Worm (Caenorhabditis elegans): ENCODE data around the gene ZK813.2.

ZK813.2 gene

ce11 chrX:3488074-3488688 is 44.6 kb downstream of the ZK813.2 start:
- TF ChIP-seq unc-55 (GFP tag; optimal IDR thresholded peaks at IDR 0.05) (peak; percentile 75), ceh-48 (tag; optimal IDR thresholded peaks at IDR 0.05) (no peak), rnt-1 (tag; optimal IDR thresholded peaks at IDR 0.05) (peak; percentile 53), K09A11.1 (tag; optimal IDR thresholded peaks at IDR 0.05; ENCODE audit: insufficient read depth) (no peak), ceh-34 (tag; optimal IDR thresholded peaks at IDR 0.05) (no peak), ceh-30 (tag; optimal IDR thresholded peaks at IDR 0.05) (no peak)

ce11 chrX:3488993-3489392 is 45.4 kb downstream of the ZK813.2 start, which contains the start of gene C12D12.3:
Gene C12D12.3 (plus strand): TSS chrX:3489293.
- no peak for TF ChIP-seq mec-3 (tag; optimal IDR thresholded peaks at IDR 0.05; ENCODE audit: borderline replicate concordance)
- no peak for TF ChIP-seq ztf-16 (tag; optimal IDR thresholded peaks at IDR 0.05)
- TF ChIP-seq ceh-34 (tag; optimal IDR thresholded peaks at IDR 0.05): no peak
- no peak for TF ChIP-seq F13H6.1 (tag; optimal IDR thresholded peaks at IDR 0.05)
- no peak for TF ChIP-seq syd-9 (tag; optimal IDR thresholded peaks at IDR 0.05)
- TF ChIP-seq pax-1 (tag; optimal IDR thresholded peaks at IDR 0.05): no peak
- no peak for TF ChIP-seq zip-5 (tag; optimal IDR thresholded peaks at IDR 0.05)
- no peak for TF ChIP-seq nfya-1 (tag; optimal IDR thresholded peaks at IDR 0.05)
- no peak for TF ChIP-seq ceh-48 (tag; optimal IDR thresholded peaks at IDR 0.05)

ce11 chrX:3492431-3492830 is 48.8 kb downstream of the ZK813.2 start:
- TF ChIP-seq Y22D7AL.16 (tag; optimal IDR thresholded peaks at IDR 0.05) (no peak), ceh-18 (tag; optimal IDR thresholded peaks at IDR 0.05) (no peak), nhr-232 (tag; optimal IDR thresholded peaks at IDR 0.05) (no peak), zip-5 (tag; optimal IDR thresholded peaks at IDR 0.05) (no peak), tbx-7 (tag; optimal IDR thresholded peaks at IDR 0.05) (no peak), ceh-48 (tag; optimal IDR thresholded peaks at IDR 0.05) (no peak), ceh-31 (tag; optimal IDR thresholded peaks at IDR 0.05) (no peak), ceh-19 (GFP tag; optimal IDR thresholded peaks at IDR 0.05) (no peak), pag-3 (tag; optimal IDR thresholded peaks at IDR 0.05; ENCODE audit: borderline replicate concordance) (no peak), T23F11.4 (GFP tag; optimal IDR thresholded peaks at IDR 0.05) (no peak), pha-4 (tag; optimal IDR thresholded peaks at IDR 0.05) (no peak), nhr-11 (tag; optimal IDR thresholded peaks at IDR 0.05) (no peak), ceh-2 (tag; optimal IDR thresholded peaks at IDR 0.05) (no peak), ceh-34 (tag; optimal IDR thresholded peaks at IDR 0.05) (no peak), ttx-3 (tag; optimal IDR thresholded peaks at IDR 0.05) (no peak), syd-9 (tag; optimal IDR thresholded peaks at IDR 0.05) (no peak), unc-42 (tag; optimal IDR thresholded peaks at IDR 0.05) (no peak), fkh-10 (GFP tag; optimal IDR thresholded peaks at IDR 0.05) (no peak), dve-1 (tag; optimal IDR thresholded peaks at IDR 0.05) (no peak)
